Worm (Caenorhabditis elegans): ENCODE data around the gene T12G3.4.

T12G3.4 gene

ce11 chrIV:12078907-12079523 is 31.0 kb downstream of the T12G3.4 start, which contains the start of gene lex-1:
Gene lex-1 (plus strand): TSS chrIV:12079473.
- TF ChIP-seq hlh-26 (GFP tag; conservative IDR thresholded peaks at IDR 0.05) (no peak), ceh-58 (GFP tag; IDR thresholded peaks at IDR 0.05) (no peak), egrh-3 (GFP tag; IDR thresholded peaks at IDR 0.05) (no peak), nfya-1 (tag; optimal IDR thresholded peaks at IDR 0.05; ENCODE audit: borderline replicate concordance, insufficient read depth) (no peak), nhr-90 (tag; optimal IDR thresholded peaks at IDR 0.05) (no peak), lin-35 (GFP tag; optimal IDR thresholded peaks at IDR 0.05) (peak in 1 of 3 experiments; percentile 21), nhr-27 (tag; optimal IDR thresholded peaks at IDR 0.05) (no peak), F57A8.1 (GFP tag; optimal IDR thresholded peaks at IDR 0.05) (no peak), athp-1 (tag; optimal IDR thresholded peaks at IDR 0.05) (no peak), aptf-2 (GFP tag; conservative IDR thresholded peaks at IDR 0.05) (no peak), sptf-2 (GFP tag; optimal IDR thresholded peaks at IDR 0.05) (no peak), somi-1 (GFP tag; optimal IDR thresholded peaks at IDR 0.05) (no peak), efl-1 (GFP tag; optimal IDR thresholded peaks at IDR 0.05) (no peak), F52B5.7 (tag; optimal IDR thresholded peaks at IDR 0.05) (no peak), unc-62 (GFP tag; optimal IDR thresholded peaks at IDR 0.05) (no peak), ceh-79 (tag; optimal IDR thresholded peaks at IDR 0.05) (no peak), rec-8 (tag; optimal IDR thresholded peaks at IDR 0.05) (no peak), Y53F4B.3 (GFP tag; IDR thresholded peaks at IDR 0.05) (no peak), gei-17 (GFP tag; optimal IDR thresholded peaks at IDR 0.05) (no peak), hsf-1 (GFP tag; IDR thresholded peaks at IDR 0.05) (no peak), attf-5 (GFP tag; optimal IDR thresholded peaks at IDR 0.05) (peak; percentile 61), mcd-1 (GFP tag; IDR thresholded peaks at IDR 0.05) (peak; percentile 71), B0035.1 (tag; optimal IDR thresholded peaks at IDR 0.05) (no peak), snpc-1.3 (tag; optimal IDR thresholded peaks at IDR 0.05; ENCODE audit: insufficient read depth) (no peak), lin-54 (GFP tag; optimal IDR thresholded peaks at IDR 0.05) (peak; percentile 26)

- TF ChIP-seq ztf-28 (GFP tag; IDR thresholded peaks at IDR 0.05) (no peak), madf-8 (GFP tag; conservative IDR thresholded peaks at IDR 0.05) (no peak), F23B12.7 (tag; optimal IDR thresholded peaks at IDR 0.05; ENCODE audit: insufficient read depth) (no peak), nfyb-1 (GFP tag; IDR thresholded peaks at IDR 0.05) (no peak)
Measured at ce11 chrIV:12080807-12081206, 32.8 kb downstream of the T12G3.4 start.

- TF ChIP-seq F55B11.4 (tag; optimal IDR thresholded peaks at IDR 0.05; ENCODE audit: borderline replicate concordance, insufficient read depth) (no peak), bed-1 (GFP tag; IDR thresholded peaks at IDR 0.05) (no peak), Y53G8AR.9 (GFP tag; conservative IDR thresholded peaks at IDR 0.05) (0 out of 2 replicates have a peak, but pooled peaks have one; percentile 27), repo-1 (tag; optimal IDR thresholded peaks at IDR 0.05) (no peak)
Measured at ce11 chrIV:12084178-12084577, 36.1 kb downstream of the T12G3.4 start, which contains the start of gene repo-1. Gene repo-1 (plus strand): TSS chrIV:12084478.

- TF ChIP-seq B0019.2 (GFP tag; conservative IDR thresholded peaks at IDR 0.05), result no peak
- TF ChIP-seq mcd-1 (GFP tag; IDR thresholded peaks at IDR 0.05), result no peak
- TF ChIP-seq dox-1 (GFP tag; IDR thresholded peaks at IDR 0.05), result peak; percentile 20; the same call in 1 of the 2 replicates
- peak; percentile 65 for TF ChIP-seq hrde-1 (tag; optimal IDR thresholded peaks at IDR 0.05; ENCODE audit: borderline replicate concordance)
- TF ChIP-seq K12H6.12 (tag; optimal IDR thresholded peaks at IDR 0.05), result no peak
- TF ChIP-seq nhr-179 (tag; optimal IDR thresholded peaks at IDR 0.05), result no peak
- TF ChIP-seq F33H1.4 (GFP tag; IDR thresholded peaks at IDR 0.05), result no peak
- no peak for TF ChIP-seq aptf-3 (GFP tag; IDR thresholded peaks at IDR 0.05)
- no peak for TF ChIP-seq snpc-1.3 (tag; optimal IDR thresholded peaks at IDR 0.05; ENCODE audit: insufficient read depth)
- TF ChIP-seq B0261.1 (tag; optimal IDR thresholded peaks at IDR 0.05), result no peak
Measured at ce11 chrIV:12084587-12084986, 36.5 kb downstream of the T12G3.4 start.
